Worm (Caenorhabditis elegans): ENCODE data around the gene dlst-1.

ce11 chrV:6744774-6745173 lies 35.9 kb upstream of the dlst-1 start, which contains the start of gene T25F10.3:
- no peak for TF ChIP-seq aly-1 (tag; optimal IDR thresholded peaks at IDR 0.05)
- no peak for TF ChIP-seq hnd-1 (tag; optimal IDR thresholded peaks at IDR 0.05)
- no peak for TF ChIP-seq ama-1 (optimal IDR thresholded peaks at IDR 0.05)
- no peak for TF ChIP-seq ceh-13 (GFP tag; optimal IDR thresholded peaks at IDR 0.05)
- no peak for TF ChIP-seq tbx-37 (GFP tag; conservative IDR thresholded peaks at IDR 0.05)
- TF ChIP-seq ets-7 (tag; optimal IDR thresholded peaks at IDR 0.05), result no peak
- TF ChIP-seq F13C5.2 (tag; optimal IDR thresholded peaks at IDR 0.05), result no peak
- no peak for TF ChIP-seq tbx-11 (GFP tag; IDR thresholded peaks at IDR 0.05)
- no peak for TF ChIP-seq sea-1 (GFP tag; conservative IDR thresholded peaks at IDR 0.05)
- TF ChIP-seq pes-1 (GFP tag; IDR thresholded peaks at IDR 0.05), result no peak
- TF ChIP-seq ceh-36 (tag; optimal IDR thresholded peaks at IDR 0.05), result no peak
- no peak for TF ChIP-seq flt-1 (GFP tag; IDR thresholded peaks at IDR 0.05)
- TF ChIP-seq hmbx-1 (tag; optimal IDR thresholded peaks at IDR 0.05), result no peak

All from whole organism, early embryonic.